Fruit fly (Drosophila melanogaster) whole organism, embryonic: ENCODE results near the gene CG8958.

Experiments
- Aef1 ChIP-seq: fragments of 200-800 bp; sonication (Bioruptor generic); IDR thresholded peaks from 3 replicates; pipeline ENCODE4 v1.3.6; 2022; ENCODE audit warnings: missing biosample characterization, missing genetic modification characterization
- BEAF-32 ChIP-seq: fragments of 200-800 bp; sonication (Bioruptor generic); optimal IDR thresholded peaks from 3 replicates; lab custom pipeline; 2017; ENCODE audit warnings: missing biosample characterization, missing genetic modification characterization, mild to moderate bottlenecking, moderate library complexity, missing genetic modification reagents
- Bdp1 ChIP-seq: fragments of 200-800 bp; sonication (Bioruptor generic); optimal IDR thresholded peaks from 3 replicates; lab custom pipeline; 2016; ENCODE audit warnings: missing biosample characterization, missing genetic modification characterization
- CG11093 ChIP-seq: fragments of 200-800 bp; sonication (Bioruptor generic); IDR thresholded peaks from 3 replicates; pipeline ENCODE4 v1.3.6; 2022; ENCODE audit warnings: missing biosample characterization, missing genetic modification characterization
- CG12104 ChIP-seq: fragments of 200-800 bp; sonication (Bioruptor generic); optimal IDR thresholded peaks from 3 replicates; lab custom pipeline; 2016; ENCODE audit warnings: missing biosample characterization, missing genetic modification characterization
- CG14441 ChIP-seq: fragments of 200-800 bp; sonication (Bioruptor generic); IDR thresholded peaks from 2 replicates; pipeline ENCODE4 v1.3.6; 2022; ENCODE audit warnings: missing biosample characterization, missing genetic modification characterization
- CG16813 ChIP-seq: fragments of 200-800 bp; sonication (Bioruptor generic); IDR thresholded peaks from 3 replicates; pipeline ENCODE4 v1.3.6; 2022; ENCODE audit warnings: missing biosample characterization, missing genetic modification characterization; ENCODE audit not compliant: partially characterized antibody
- CG17612 ChIP-seq: fragments of 200-800 bp; sonication (Bioruptor generic); IDR thresholded peaks from 2 replicates; pipeline ENCODE4 v1.3.6; 2022; ENCODE audit warnings: missing biosample characterization, missing genetic modification characterization
- CG2129 ChIP-seq: fragments of 200-800 bp; sonication (Bioruptor generic); IDR thresholded peaks from 2 replicates; pipeline ENCODE4 v1.3.6; 2022; ENCODE audit warnings: missing biosample characterization, missing genetic modification characterization; ENCODE audit not compliant: partially characterized antibody
- CG2199 ChIP-seq: fragments of 200-800 bp; sonication (Bioruptor generic); IDR thresholded peaks from 3 replicates; pipeline ENCODE4 v1.3.6; 2022; ENCODE audit warnings: missing biosample characterization, missing genetic modification characterization
- CG3065 ChIP-seq: fragments of 200-800 bp; sonication (Bioruptor generic); optimal IDR thresholded peaks from 2 replicates; lab custom pipeline; 2016; ENCODE audit warnings: missing biosample characterization, missing genetic modification characterization
- CG32532 ChIP-seq: fragments of 200-800 bp; sonication (Bioruptor generic); IDR thresholded peaks from 2 replicates; pipeline ENCODE4 v1.3.6; 2022; ENCODE audit warnings: missing biosample characterization, missing genetic modification characterization
- CG32767 ChIP-seq: fragments of 200-800 bp; sonication (Bioruptor generic); IDR thresholded peaks from 2 replicates; pipeline ENCODE4 v1.3.6; 2022; ENCODE audit warnings: missing biosample characterization, missing genetic modification characterization
- CG4360 ChIP-seq: fragments of 200-800 bp; sonication (Bioruptor generic); IDR thresholded peaks from 2 replicates; pipeline ENCODE4 v1.3.6; 2022; ENCODE audit warnings: missing biosample characterization, missing genetic modification characterization
- CG9609 ChIP-seq: fragments of 200-800 bp; sonication (Bioruptor generic); optimal IDR thresholded peaks from 3 replicates; lab custom pipeline; 2016; ENCODE audit warnings: missing biosample characterization, missing genetic modification characterization
- CTCF ChIP-seq: fragments of 200-800 bp; sonication (Bioruptor generic); optimal IDR thresholded peaks from 2 replicates; lab custom pipeline; 2017; ENCODE audit warnings: missing biosample characterization, mild to moderate bottlenecking, missing genetic modification characterization, moderate library complexity
- Doc3 ChIP-seq: fragments of 200-800 bp; sonication (Bioruptor generic); IDR thresholded peaks from 3 replicates; pipeline ENCODE4 v1.3.6; 2022; ENCODE audit warnings: missing biosample characterization, missing genetic modification characterization; ENCODE audit not compliant: partially characterized antibody
- Ets65A ChIP-seq: fragments of 200-800 bp; sonication (Bioruptor generic); peaks from one replicate; lab custom pipeline; 2016; ENCODE audit warnings: missing biosample characterization, missing genetic modification characterization
- Fer2 ChIP-seq: fragments of 200-800 bp; sonication (Bioruptor generic); optimal IDR thresholded peaks from 2 replicates; lab custom pipeline; 2018; ENCODE audit warnings: missing biosample characterization, mild to moderate bottlenecking, missing genetic modification characterization, moderate library complexity
- Hr39 ChIP-seq: fragments of >200 bp; optimal IDR thresholded peaks from 2 replicates; lab custom pipeline; 2017
- MBD-R2 ChIP-seq: fragments of 200-800 bp; sonication (Bioruptor generic); IDR thresholded peaks from 2 replicates; pipeline ENCODE4 v1.3.6; 2022; ENCODE audit warnings: missing biosample characterization, missing genetic modification characterization
- Oli ChIP-seq: fragments of 200-800 bp; sonication (Bioruptor generic); optimal IDR thresholded peaks from 2 replicates; lab custom pipeline; 2018; ENCODE audit warnings: missing biosample characterization, mild to moderate bottlenecking, missing genetic modification characterization, moderate library complexity
- Ssrp ChIP-seq: fragments of 200-800 bp; sonication (Bioruptor generic); optimal IDR thresholded peaks from 2 replicates; lab custom pipeline; 2018; ENCODE audit warnings: missing biosample characterization, mild to moderate bottlenecking, missing genetic modification characterization, moderate library complexity
- Vsx1 ChIP-seq: fragments of 200-800 bp; sonication (Bioruptor generic); optimal IDR thresholded peaks from 2 replicates; lab custom pipeline; 2017; ENCODE audit warnings: missing biosample characterization, mild to moderate bottlenecking, missing genetic modification characterization, missing genetic modification reagents
- abd-A ChIP-seq: fragments of 200-800 bp; sonication (Bioruptor generic); optimal IDR thresholded peaks from 3 replicates; lab custom pipeline; 2019; ENCODE audit warnings: missing biosample characterization, mild to moderate bottlenecking, missing genetic modification characterization, moderate library complexity
- al ChIP-seq: fragments of 200-800 bp; sonication (Bioruptor generic); IDR thresholded peaks from 2 replicates; pipeline ENCODE4 v1.3.6; 2022; ENCODE audit warnings: missing biosample characterization, missing genetic modification characterization
- ap ChIP-seq: fragments of 200-800 bp; sonication (Bioruptor generic); IDR thresholded peaks from 2 replicates; pipeline ENCODE4 v1.3.6; 2022; ENCODE audit warnings: missing biosample characterization, missing genetic modification characterization
- bowl ChIP-seq: fragments of 200-800 bp; sonication (Bioruptor generic); IDR thresholded peaks from 2 replicates; pipeline ENCODE4 v1.3.6; 2022; ENCODE audit warnings: missing biosample characterization, missing genetic modification characterization
- bsh ChIP-seq, 2 experiments: fragments of 200-800 bp; sonication (Bioruptor generic); optimal IDR thresholded peaks; 2 replicates each; lab custom pipeline; 2017 to 2018; ENCODE audit warnings: mild to moderate bottlenecking in 2 of 2, missing biosample characterization in 2 of 2, missing genetic modification characterization in 2 of 2, moderate library complexity in 1 of 2
- caup ChIP-seq: fragments of 200-800 bp; sonication (Bioruptor generic); optimal IDR thresholded peaks from 3 replicates; lab custom pipeline; 2017; ENCODE audit warnings: missing biosample characterization, mild to moderate bottlenecking, missing genetic modification characterization, moderate library complexity; ENCODE audit not compliant: severe bottlenecking
- chinmo ChIP-seq: fragments of 200-800 bp; sonication (Bioruptor generic); IDR thresholded peaks from 4 replicates; pipeline ENCODE4 v1.3.6; 2022; ENCODE audit warnings: missing biosample characterization, missing genetic modification characterization; ENCODE audit not compliant: partially characterized antibody
- dm ChIP-seq: fragments of 200-800 bp; sonication (Bioruptor generic); optimal IDR thresholded peaks from 3 replicates; lab custom pipeline; 2016; ENCODE audit warnings: missing biosample characterization, missing genetic modification characterization
- dpn ChIP-seq, 2 experiments: fragments of 200-800 bp; sonication (Bioruptor generic); optimal IDR thresholded peaks; 3 replicates each; lab custom pipeline; 2016; ENCODE audit warnings: missing biosample characterization in 2 of 2, missing genetic modification characterization in 2 of 2
- gt ChIP-seq: fragments of 200-800 bp; sonication (Bioruptor generic); IDR thresholded peaks from 2 replicates; pipeline ENCODE4 v1.3.6; 2022; ENCODE audit warnings: missing biosample characterization, missing genetic modification characterization
- h ChIP-seq: fragments of >200 bp; optimal IDR thresholded peaks from 2 replicates; lab custom pipeline; 2017
- hth ChIP-seq: fragments of >200 bp; optimal IDR thresholded peaks from 2 replicates; lab custom pipeline; 2017; ENCODE audit warnings: inconsistent platforms
- inv ChIP-seq: fragments of 200-800 bp; sonication (Bioruptor generic); IDR thresholded peaks from 2 replicates; pipeline ENCODE4 v1.3.6; 2022; ENCODE audit warnings: missing biosample characterization, missing genetic modification characterization; ENCODE audit not compliant: partially characterized antibody
- lbe ChIP-seq: fragments of 200-800 bp; sonication (Bioruptor generic); optimal IDR thresholded peaks from 2 replicates; lab custom pipeline; 2016; ENCODE audit warnings: missing biosample characterization, mild to moderate bottlenecking, missing genetic modification characterization
- mld ChIP-seq: fragments of 200-800 bp; sonication (Bioruptor generic); IDR thresholded peaks from 3 replicates; pipeline ENCODE4 v1.3.6; 2022; ENCODE audit warnings: missing biosample characterization, missing genetic modification characterization; ENCODE audit not compliant: partially characterized antibody
- nerfin-1 ChIP-seq: fragments of 200-800 bp; sonication (Bioruptor generic); optimal IDR thresholded peaks from 3 replicates; lab custom pipeline; 2019; ENCODE audit warnings: missing biosample characterization, mild to moderate bottlenecking, missing genetic modification characterization, moderate library complexity
- pita ChIP-seq: fragments of 200-800 bp; sonication (Bioruptor generic); optimal IDR thresholded peaks from 2 replicates; lab custom pipeline; 2017; ENCODE audit warnings: missing biosample characterization, mild to moderate bottlenecking, missing genetic modification characterization
- pnt ChIP-seq: fragments of 200-800 bp; sonication (Bioruptor generic); optimal IDR thresholded peaks from 3 replicates; lab custom pipeline; 2016; ENCODE audit warnings: missing biosample characterization, missing genetic modification characterization
- sc ChIP-seq, 3 experiments: fragments of >200 bp in 2 of 3; fragments of 200-800 bp in 1 of 3; sonication (Bioruptor generic) in 1 of 3; optimal IDR thresholded peaks; 2 replicates in 2 of 3; 3 replicates in 1 of 3; lab custom pipeline; 2017; ENCODE audit warnings: mild to moderate bottlenecking in 1 of 3, missing biosample characterization in 1 of 3, missing genetic modification characterization in 1 of 3, missing genetic modification reagents in 1 of 3
- sd ChIP-seq: fragments of 200-800 bp; sonication (Bioruptor generic); optimal IDR thresholded peaks from 3 replicates; lab custom pipeline; 2018; ENCODE audit warnings: missing biosample characterization, mild to moderate bottlenecking, missing genetic modification characterization, moderate library complexity
- shn ChIP-seq: fragments of 200-800 bp; sonication (Bioruptor generic); optimal IDR thresholded peaks from 3 replicates; lab custom pipeline; 2016; ENCODE audit warnings: missing biosample characterization, missing genetic modification characterization
- ssp ChIP-seq: fragments of 200-800 bp; sonication (Bioruptor generic); IDR thresholded peaks from 2 replicates; pipeline ENCODE4 v1.3.6; 2022; ENCODE audit warnings: missing biosample characterization, missing genetic modification characterization
- trem ChIP-seq: fragments of 200-800 bp; optimal IDR thresholded peaks from 3 replicates; lab custom pipeline; 2019; ENCODE audit warnings: missing biosample characterization, mild to moderate bottlenecking, missing genetic modification characterization, moderate library complexity
- unpg ChIP-seq: fragments of 200-800 bp; sonication (Bioruptor generic); optimal IDR thresholded peaks from 3 replicates; lab custom pipeline; 2018; ENCODE audit warnings: missing biosample characterization, mild to moderate bottlenecking, missing genetic modification characterization, moderate library complexity
- wor ChIP-seq: fragments of 200-800 bp; sonication (Bioruptor generic); IDR thresholded peaks from 2 replicates; pipeline ENCODE4 v1.3.6; 2022; ENCODE audit warnings: missing biosample characterization, missing genetic modification characterization

The CG8958 gene

DNA sequence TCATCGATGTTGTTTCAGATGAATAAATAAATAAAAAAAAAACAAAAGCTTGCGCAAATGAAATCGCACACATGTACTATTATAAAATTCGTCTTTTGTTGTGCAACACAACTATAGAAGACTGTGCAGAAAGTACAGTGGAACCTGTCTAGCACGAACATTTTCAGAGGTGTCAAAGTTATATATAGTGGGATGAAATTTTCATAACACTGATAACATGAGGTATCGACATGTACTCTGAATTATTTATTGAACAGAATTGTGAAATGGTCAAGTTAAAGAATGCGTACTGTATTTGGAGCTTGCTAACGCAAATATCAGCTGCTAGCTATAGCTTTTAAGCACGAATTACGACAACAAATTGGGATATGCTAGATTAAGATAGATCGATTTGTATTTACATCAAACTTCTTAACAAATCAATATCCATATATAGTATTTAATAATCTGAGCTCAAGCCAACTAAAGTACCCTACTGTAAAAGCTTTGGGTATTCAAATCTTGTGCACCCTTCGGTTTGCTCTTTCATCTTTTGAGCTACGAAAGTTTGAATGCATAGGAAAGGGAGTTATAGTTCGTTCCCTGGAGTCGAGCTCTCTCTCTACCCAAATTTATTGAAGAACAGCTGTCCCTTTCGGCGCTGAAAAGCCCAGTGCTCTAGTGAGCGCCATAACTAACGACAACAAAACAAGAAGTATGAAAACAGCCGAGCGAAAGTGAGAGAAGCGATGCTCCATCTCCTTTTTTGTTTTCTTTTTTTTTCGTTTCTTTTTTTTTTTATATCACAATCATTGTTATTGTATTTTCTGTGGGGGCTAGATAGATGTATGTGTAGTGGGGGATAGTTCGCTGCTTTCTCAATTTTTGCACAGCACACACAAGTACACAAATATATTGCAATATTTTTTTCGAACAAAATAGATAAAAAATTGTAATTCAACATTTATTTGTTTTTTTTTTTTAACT lies 7.4 kb downstream of the CG8958 start (continued):
- peak in 1 of 2 experiments; percentile 87 for TF ChIP-seq bsh (GFP tag; optimal IDR thresholded peaks at IDR 0.05; lab: Kevin White, UChicago)
- TF ChIP-seq ssp (GFP tag; lab: Robert Waterston, UW): peak; percentile 79
- peak; percentile 75 for TF ChIP-seq CG12104
- TF ChIP-seq dm (GFP tag; lab: Kevin White, UChicago): peak; percentile 63
- TF ChIP-seq Hr39 (lab: Kevin White, UChicago): no peak
- TF ChIP-seq Oli: peak; percentile 92
- TF ChIP-seq shn: peak; percentile 70
- TF ChIP-seq ap (GFP tag; lab: Robert Waterston, UW): peak; percentile 83
- peak; percentile 76 for TF ChIP-seq Ssrp (tag; lab: Kevin White, UChicago)
- TF ChIP-seq CG2199 (GFP tag; lab: Robert Waterston, UW): peak; percentile 49; the same call in 1 of the 3 replicates
- peak; percentile 7 for TF ChIP-seq trem (tag; lab: Kevin White, UChicago)
- TF ChIP-seq CG4360: no peak
- TF ChIP-seq CG11093 (GFP tag; lab: Robert Waterston, UW): peak; percentile 83
- no peak for TF ChIP-seq Doc3 (GFP tag; lab: Robert Waterston, UW)
- TF ChIP-seq Vsx1 (GFP tag; lab: Kevin White, UChicago): peak; percentile 73
- TF ChIP-seq dpn (GFP tag; optimal IDR thresholded peaks at IDR 0.05; lab: Kevin White, UChicago): peak; percentile 92
- no peak for TF ChIP-seq mld
- TF ChIP-seq pnt (GFP tag; lab: Kevin White, UChicago): peak; percentile 76
- TF ChIP-seq pita (GFP tag; lab: Kevin White, UChicago): no peak
- TF ChIP-seq BEAF-32 (GFP tag; lab: Kevin White, UChicago): peak; percentile 9
- no peak for TF ChIP-seq sc (optimal IDR thresholded peaks at IDR 0.05; lab: Kevin White, UChicago)
- TF ChIP-seq sc (GFP tag; optimal IDR thresholded peaks at IDR 0.05; lab: Kevin White, UChicago): peak; percentile 26
- peak; percentile 92 for TF ChIP-seq Aef1 (GFP tag; lab: Robert Waterston, UW)
- TF ChIP-seq CG2129 (GFP tag; lab: Robert Waterston, UW): no peak
- no peak for TF ChIP-seq abd-A
- TF ChIP-seq hth (lab: Kevin White, UChicago): no peak
- TF ChIP-seq CG32767: peak; percentile 71
- peak; percentile 94 for TF ChIP-seq CG14441 (GFP tag; lab: Robert Waterston, UW)
- TF ChIP-seq CTCF (GFP tag; lab: Kevin White, UChicago): peak; percentile 10
- peak; percentile 95 for TF ChIP-seq CG32532 (GFP tag; lab: Robert Waterston, UW)
- peak; percentile 73 for TF ChIP-seq Bdp1
- TF ChIP-seq CG17612: peak; percentile 79
- TF ChIP-seq nerfin-1: peak; percentile 77
- TF ChIP-seq gt: no peak; the same call in 1 of the 2 replicates
- peak; percentile 73 for TF ChIP-seq wor (GFP tag; lab: Robert Waterston, UW)
- peak; percentile 86 for TF ChIP-seq CG9609
- TF ChIP-seq h: no peak
- TF ChIP-seq sd: peak; percentile 44
- peak; percentile 91 for TF ChIP-seq caup
- TF ChIP-seq CG3065: peak; percentile 62
- no peak for TF ChIP-seq inv (GFP tag; lab: Robert Waterston, UW)
- peak; percentile 64 for TF ChIP-seq lbe
- TF ChIP-seq MBD-R2: peak; percentile 81
- peak; percentile 90 for TF ChIP-seq Fer2 (tag; lab: Kevin White, UChicago)
- TF ChIP-seq al (GFP tag; lab: Robert Waterston, UW): peak; percentile 80
- TF ChIP-seq CG16813 (GFP tag; lab: Robert Waterston, UW): no peak
- peak; percentile 62 for TF ChIP-seq bowl
- TF ChIP-seq Ets65A (GFP tag; lab: Kevin White, UChicago): peak; percentile 98
- TF ChIP-seq unpg (GFP tag; lab: Kevin White, UChicago): peak; percentile 93
- TF ChIP-seq chinmo (GFP tag; lab: Robert Waterston, UW): no peak
